Fruit fly (Drosophila melanogaster) whole organism, adult: ENCODE results near the gene CG1146.

Source experiments
- CG12768 ChIP-seq: fragments of 200-800 bp; sonication (Bioruptor generic); optimal IDR thresholded peaks from 2 replicates; lab custom pipeline; 2017; ENCODE audit warnings: missing biosample characterization, missing genetic modification characterization, mild to moderate bottlenecking, moderate library complexity, missing genetic modification reagents
- CG14711 ChIP-seq: fragments of 200-800 bp; sonication (Bioruptor generic); optimal IDR thresholded peaks from 2 replicates; lab custom pipeline; 2018; ENCODE audit warnings: missing biosample characterization, mild to moderate bottlenecking, missing genetic modification characterization, moderate library complexity
- CG33017 ChIP-seq: fragments of 200-800 bp; sonication (Bioruptor generic); optimal IDR thresholded peaks from 2 replicates; lab custom pipeline; 2018; ENCODE audit warnings: missing biosample characterization, mild to moderate bottlenecking, missing genetic modification characterization, moderate library complexity
- CG7045 ChIP-seq: fragments of 200-800 bp; sonication (Bioruptor generic); optimal IDR thresholded peaks from 2 replicates; lab custom pipeline; 2017; ENCODE audit warnings: missing biosample characterization, mild to moderate bottlenecking, missing genetic modification characterization
- Hr96 ChIP-seq: fragments of 200-800 bp; sonication (Bioruptor generic); optimal IDR thresholded peaks from 2 replicates; lab custom pipeline; 2016; ENCODE audit warnings: missing biosample characterization, missing genetic modification characterization
- Mnt ChIP-seq: fragments of 200-800 bp; sonication (Bioruptor generic); optimal IDR thresholded peaks from 2 replicates; lab custom pipeline; 2016; ENCODE audit warnings: missing biosample characterization, mild to moderate bottlenecking, missing genetic modification characterization
- kay ChIP-seq: fragments of 200-800 bp; sonication (Bioruptor generic); peaks from one replicate; lab custom pipeline; 2016; ENCODE audit warnings: missing biosample characterization, missing genetic modification characterization, borderline replicate concordance
- pad ChIP-seq: fragments of 200-800 bp; sonication (Bioruptor generic); optimal IDR thresholded peaks from 3 replicates; lab custom pipeline; 2017; ENCODE audit warnings: missing biosample characterization, missing genetic modification characterization, mild to moderate bottlenecking, moderate library complexity, missing genetic modification reagents
- toe ChIP-seq: fragments of 200-800 bp; sonication (Bioruptor generic); optimal IDR thresholded peaks from 2 replicates; lab custom pipeline; 2016; ENCODE audit warnings: missing biosample characterization, missing genetic modification characterization

DNA sequence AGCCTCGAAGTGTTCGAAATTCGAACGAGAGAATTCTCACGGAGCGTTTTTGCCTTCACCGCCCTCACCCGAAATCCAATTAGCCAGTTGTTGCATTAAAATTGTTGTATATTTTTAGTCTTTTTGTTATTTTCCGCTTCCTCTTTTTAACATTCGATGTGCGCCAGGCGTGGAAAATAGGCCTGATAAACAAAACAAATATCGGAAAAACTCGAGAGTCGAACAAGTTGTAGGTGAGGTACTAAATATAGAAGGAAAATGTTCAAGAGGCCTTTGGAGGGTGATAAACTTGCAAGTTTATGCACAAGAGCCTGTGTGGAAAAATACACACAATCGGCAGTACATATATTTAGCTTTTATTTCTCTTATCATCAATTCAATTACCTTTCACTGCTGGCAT lies 29.8 kb upstream of the CG1146 start:
- no peak for TF ChIP-seq CG7045 (GFP tag; lab: Kevin White, UChicago)
- TF ChIP-seq pad (GFP tag; lab: Kevin White, UChicago): no peak
- TF ChIP-seq Mnt (GFP tag; lab: Kevin White, UChicago): no peak
- no peak for TF ChIP-seq CG12768
- no peak for TF ChIP-seq CG33017 (tag; lab: Kevin White, UChicago)
- peak; percentile 74 for TF ChIP-seq kay (GFP tag; lab: Kevin White, UChicago)
- TF ChIP-seq toe (GFP tag; lab: Kevin White, UChicago): no peak
- TF ChIP-seq Hr96 (GFP tag; lab: Kevin White, UChicago): no peak
- no peak for TF ChIP-seq CG14711 (tag; lab: Kevin White, UChicago)
